Worm (Caenorhabditis elegans) whole organism, midembryonic: ENCODE results near the gene T01E8.1.

Experiments
- T22C8.4 ChIP-seq: fragments of 200-800 bp; sonication (Bioruptor generic); IDR thresholded peaks from 2 replicates; pipeline ENCODE4 v1.3.6; 2022; ENCODE audit warnings: missing genetic modification characterization, missing compliant biosample characterization
- cog-1 ChIP-seq: sonication (generic microtip); optimal IDR thresholded peaks from 2 replicates; lab custom pipeline; 2016; ENCODE audit warnings: missing genetic modification characterization, missing compliant biosample characterization
- flt-1 ChIP-seq: fragments of 200-800 bp; sonication (Bioruptor generic); IDR thresholded peaks from 2 replicates; pipeline ENCODE4 v1.3.6; 2022; ENCODE audit warnings: missing genetic modification characterization, missing compliant biosample characterization
- klf-2 ChIP-seq: fragments of 200-800 bp; sonication (Bioruptor generic); conservative IDR thresholded peaks from 2 replicates; pipeline ENCODE4 v1.3.6; 2022; ENCODE audit warnings: missing genetic modification reagents, missing genetic modification characterization, missing compliant biosample characterization
- med-1 ChIP-seq: sonication (generic microtip); optimal IDR thresholded peaks from 2 replicates; lab custom pipeline; 2017; ENCODE audit warnings: missing genetic modification characterization, mild to moderate bottlenecking, missing compliant biosample characterization, antibody characterized with exemption, missing genetic modification reagents; ENCODE audit not compliant: insufficient read depth
- ztf-29 ChIP-seq: fragments of 200-800 bp; sonication (Bioruptor generic); IDR thresholded peaks from 2 replicates; pipeline ENCODE4 v1.3.6; 2022; ENCODE audit warnings: missing genetic modification reagents, missing genetic modification characterization, missing compliant biosample characterization

DNA sequence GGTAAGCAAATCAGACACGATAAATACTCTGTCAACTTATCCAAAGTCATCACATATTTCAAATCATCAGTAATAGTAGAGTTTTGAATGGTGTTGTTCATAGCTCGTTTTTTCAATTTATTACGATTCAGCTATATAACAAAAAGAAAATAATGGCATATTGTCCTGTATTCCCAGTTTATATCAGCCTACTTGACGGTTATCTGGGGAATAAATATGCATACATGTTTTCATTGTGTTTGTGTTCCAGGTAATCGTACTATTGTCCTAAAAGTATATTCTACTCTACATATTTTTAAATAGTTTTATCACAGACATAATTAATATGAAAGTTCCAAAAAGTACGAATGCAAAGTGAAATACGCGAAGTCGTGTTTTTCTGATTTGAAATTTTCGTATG is 18.7 kb upstream of the T01E8.1 start, which contains the start of gene srd-2:
- TF ChIP-seq klf-2 (no peak), med-1 (no peak), ztf-29 (no peak), flt-1 (GFP tag; lab: Robert Waterston, UW) (no peak), T22C8.4 (no peak), cog-1 (tag; lab: Kevin White, UChicago) (no peak)
